Worm (Caenorhabditis elegans) whole organism, L4 larva: Measurements from ENCODE around the gene gid-8.

Experiments used
- ama-1 ChIP-seq: fragments of 150-350 bp; optimal IDR thresholded peaks from 2 replicates; lab custom pipeline; 2014; ENCODE audit warnings: inconsistent platforms, mixed read lengths
- ceh-20 ChIP-seq: fragments of 200-800 bp; sonication (Bioruptor generic); IDR thresholded peaks from 2 replicates; pipeline ENCODE4 v1.3.6; 2022; ENCODE audit warnings: missing genetic modification reagents, missing genetic modification characterization, missing compliant biosample characterization
- ceh-82 ChIP-seq: sonication (generic microtip); optimal IDR thresholded peaks from 2 replicates; lab custom pipeline; 2017; ENCODE audit warnings: missing biosample characterization, missing genetic modification characterization
- daf-16 ChIP-seq, 3 experiments: sonication (generic microtip); optimal IDR thresholded peaks; 2 replicates each; lab custom pipeline; 2016 to 2017; ENCODE audit warnings: missing genetic modification characterization in 3 of 3, missing genetic modification reagents in 3 of 3, mild to moderate bottlenecking in 2 of 3, missing compliant biosample characterization in 2 of 3, missing biosample characterization in 1 of 3, moderate library complexity in 1 of 3
- daf-19 ChIP-seq: fragments of 200-800 bp; sonication (Bioruptor generic); conservative IDR thresholded peaks from 2 replicates; pipeline ENCODE4 v1.3.6; 2022; ENCODE audit warnings: missing genetic modification characterization, missing compliant biosample characterization
- dve-1 ChIP-seq: sonication (generic microtip); optimal IDR thresholded peaks from 2 replicates; lab custom pipeline; 2017; ENCODE audit warnings: antibody characterized with exemption, mild to moderate bottlenecking, missing genetic modification characterization, missing compliant biosample characterization; ENCODE audit not compliant: insufficient read depth
- hlh-11 ChIP-seq: fragments of 200-800 bp; sonication (Bioruptor generic); optimal IDR thresholded peaks from 2 replicates; lab custom pipeline; 2018; ENCODE audit warnings: mild to moderate bottlenecking, missing genetic modification characterization, missing compliant biosample characterization
- hlh-30 ChIP-seq: sonication (generic microtip); optimal IDR thresholded peaks from 2 replicates; lab custom pipeline; 2017; ENCODE audit warnings: antibody characterized with exemption, mild to moderate bottlenecking, missing genetic modification characterization, missing compliant biosample characterization; ENCODE audit not compliant: insufficient read depth
- unc-62 ChIP-seq, 3 experiments: fragments of 150-350 bp in 1 of 3; sonication (generic microtip); optimal IDR thresholded peaks in 2 of 3; peaks in 1 of 3; 1 replicate in 1 of 3; 2 replicates in 2 of 3; lab custom pipeline; 2014 to 2017; ENCODE audit warnings: missing biosample characterization in 3 of 3, missing genetic modification characterization in 3 of 3, missing genetic modification reagents in 3 of 3, missing genotype in 1 of 3

DNA sequence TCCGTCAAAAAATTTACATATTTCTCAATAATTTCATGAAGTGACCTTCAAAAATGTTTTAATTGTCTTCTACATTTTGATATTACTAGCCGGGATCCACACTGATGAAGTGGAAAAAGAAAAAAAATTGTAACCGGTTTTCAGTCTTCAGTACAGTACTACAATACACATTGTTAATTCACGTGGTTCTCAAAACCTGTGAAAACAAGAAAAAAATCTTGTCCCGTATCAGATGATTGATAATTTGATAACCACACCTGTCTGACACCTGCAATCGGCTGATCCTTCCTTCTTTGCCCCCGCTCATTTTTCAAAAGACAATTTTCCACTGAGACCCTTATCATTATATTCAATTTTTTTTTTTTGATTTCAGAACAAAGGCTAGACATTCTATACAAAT lies 28.7 kb upstream of the gid-8 start, which contains the start of gene R09B5.11:
- TF ChIP-seq hlh-11 (peak; percentile 17), ceh-20 (no peak), ama-1 (lab: Kevin White, UChicago) (no peak), daf-16 (GFP tag; optimal IDR thresholded peaks at IDR 0.05; lab: Kevin White, UChicago) (no peak), daf-16 (tag; optimal IDR thresholded peaks at IDR 0.05; lab: Kevin White, UChicago) (no peak), hlh-30 (tag; lab: Kevin White, UChicago) (peak; percentile 47), dve-1 (tag; lab: Kevin White, UChicago) (no peak), ceh-82 (tag; lab: Kevin White, UChicago) (no peak), unc-62 (GFP tag; optimal IDR thresholded peaks at IDR 0.05 in 1 of 2; lab: Kevin White, UChicago) (no peak), unc-62 (tag; optimal IDR thresholded peaks at IDR 0.05; lab: Kevin White, UChicago) (no peak), daf-19 (GFP tag; lab: Robert Waterston, UW) (no peak)
